Fruit fly (Drosophila melanogaster) whole organism, embryonic: Measurements from ENCODE around the gene CG12818.

Source experiments
- CG10267 ChIP-seq: fragments of 200-800 bp; sonication (Bioruptor generic); optimal IDR thresholded peaks from 2 replicates; lab custom pipeline; 2018; ENCODE audit warnings: missing biosample characterization, mild to moderate bottlenecking, missing genetic modification characterization, moderate library complexity
- CG10321 ChIP-seq: fragments of 200-800 bp; sonication (Bioruptor generic); IDR thresholded peaks from 2 replicates; pipeline ENCODE4 v1.3.6; 2022; ENCODE audit warnings: missing biosample characterization, missing genetic modification characterization
- CG12104 ChIP-seq: fragments of 200-800 bp; sonication (Bioruptor generic); optimal IDR thresholded peaks from 3 replicates; lab custom pipeline; 2016; ENCODE audit warnings: missing biosample characterization, missing genetic modification characterization
- CG12744 ChIP-seq: fragments of 200-800 bp; sonication (Bioruptor generic); optimal IDR thresholded peaks from 2 replicates; lab custom pipeline; 2016; ENCODE audit warnings: missing biosample characterization, missing genetic modification characterization
- CG12769 ChIP-seq: fragments of 200-800 bp; sonication (Bioruptor generic); optimal IDR thresholded peaks from 2 replicates; lab custom pipeline; 2019; ENCODE audit warnings: missing biosample characterization, mild to moderate bottlenecking, missing genetic modification characterization, moderate library complexity
- CG13123 ChIP-seq: fragments of 200-800 bp; sonication (Bioruptor generic); optimal IDR thresholded peaks from 2 replicates; lab custom pipeline; 2016; ENCODE audit warnings: missing biosample characterization, missing genetic modification characterization
- CG13624 ChIP-seq: fragments of 200-800 bp; sonication (Bioruptor generic); optimal IDR thresholded peaks from 2 replicates; lab custom pipeline; 2016; ENCODE audit warnings: missing biosample characterization, missing genetic modification characterization
- CG14014 ChIP-seq: fragments of 200-800 bp; sonication (Bioruptor generic); IDR thresholded peaks from 2 replicates; pipeline ENCODE4 v1.3.6; 2022; ENCODE audit warnings: missing biosample characterization, missing genetic modification characterization
- CG14860 ChIP-seq: fragments of 200-800 bp; sonication (Bioruptor generic); IDR thresholded peaks from 3 replicates; pipeline ENCODE4 v1.3.6; 2022; ENCODE audit warnings: missing biosample characterization, missing genetic modification characterization; ENCODE audit not compliant: partially characterized antibody
- CG15601 ChIP-seq: fragments of 200-800 bp; sonication (Bioruptor generic); optimal IDR thresholded peaks from 3 replicates; lab custom pipeline; 2019; ENCODE audit warnings: missing biosample characterization, mild to moderate bottlenecking, missing genetic modification characterization, moderate library complexity
- CG17361 ChIP-seq: fragments of 200-800 bp; sonication (Bioruptor generic); IDR thresholded peaks from 3 replicates; pipeline ENCODE4 v1.3.6; 2022; ENCODE audit warnings: missing biosample characterization, missing genetic modification characterization
- CG17802 ChIP-seq: fragments of 200-800 bp; sonication (Bioruptor generic); optimal IDR thresholded peaks from 2 replicates; lab custom pipeline; 2018; ENCODE audit warnings: missing biosample characterization, mild to moderate bottlenecking, missing genetic modification characterization, moderate library complexity
- CG1792 ChIP-seq: fragments of 200-800 bp; sonication (Bioruptor generic); optimal IDR thresholded peaks from 2 replicates; lab custom pipeline; 2016; ENCODE audit warnings: missing biosample characterization, missing genetic modification characterization
- CG1832 ChIP-seq: fragments of 200-800 bp; sonication (Bioruptor generic); optimal IDR thresholded peaks from 2 replicates; lab custom pipeline; 2017; ENCODE audit warnings: missing biosample characterization, mild to moderate bottlenecking, missing genetic modification characterization, inconsistent platforms
- CG18599 ChIP-seq: fragments of 200-800 bp; sonication (Bioruptor generic); optimal IDR thresholded peaks from 3 replicates; lab custom pipeline; 2017; ENCODE audit warnings: missing biosample characterization, missing genetic modification characterization, mild to moderate bottlenecking, moderate library complexity, missing genetic modification reagents
- CG30403 ChIP-seq: fragments of 200-800 bp; sonication (Bioruptor generic); optimal IDR thresholded peaks from 3 replicates; lab custom pipeline; 2016; ENCODE audit warnings: missing biosample characterization, missing genetic modification characterization
- CG3163 ChIP-seq: fragments of 200-800 bp; sonication (Bioruptor generic); optimal IDR thresholded peaks from 3 replicates; lab custom pipeline; 2016; ENCODE audit warnings: missing biosample characterization, missing genetic modification characterization
- CG34422 ChIP-seq: fragments of 200-800 bp; sonication (Bioruptor generic); IDR thresholded peaks from 3 replicates; pipeline ENCODE4 v1.3.6; 2022; ENCODE audit warnings: missing biosample characterization, missing genetic modification characterization
- CG7786 ChIP-seq: fragments of 200-800 bp; sonication (Bioruptor generic); optimal IDR thresholded peaks from 2 replicates; lab custom pipeline; 2016; ENCODE audit warnings: missing biosample characterization, missing genetic modification characterization
- Camta ChIP-seq: fragments of 200-800 bp; sonication (Bioruptor generic); optimal IDR thresholded peaks from 2 replicates; lab custom pipeline; 2016; ENCODE audit warnings: missing biosample characterization, missing genetic modification characterization
- Chrac-16 ChIP-seq: fragments of 200-800 bp; sonication (Bioruptor generic); optimal IDR thresholded peaks from 3 replicates; lab custom pipeline; 2016; ENCODE audit warnings: missing biosample characterization, missing genetic modification characterization
- Dbx ChIP-seq: fragments of 200-800 bp; sonication (Bioruptor generic); IDR thresholded peaks from 3 replicates; pipeline ENCODE4 v1.3.6; 2022; ENCODE audit warnings: missing biosample characterization, missing genetic modification characterization
- Deaf1 ChIP-seq: fragments of 200-800 bp; optimal IDR thresholded peaks from 3 replicates; lab custom pipeline; 2019; ENCODE audit warnings: missing biosample characterization, mild to moderate bottlenecking, missing genetic modification characterization, moderate library complexity
- Doc2 ChIP-seq: fragments of 200-800 bp; sonication (Bioruptor generic); IDR thresholded peaks from 2 replicates; pipeline ENCODE4 v1.3.6; 2022; ENCODE audit warnings: missing biosample characterization, missing genetic modification characterization
- E2f2 ChIP-seq: fragments of 200-800 bp; sonication (Bioruptor generic); IDR thresholded peaks from 2 replicates; pipeline ENCODE4 v1.3.6; 2022; ENCODE audit warnings: missing biosample characterization, missing genetic modification characterization
- Fer3 ChIP-seq: fragments of 200-800 bp; sonication (Bioruptor generic); optimal IDR thresholded peaks from 2 replicates; lab custom pipeline; 2018; ENCODE audit warnings: missing biosample characterization, mild to moderate bottlenecking, missing genetic modification characterization, moderate library complexity
- HHEX ChIP-seq: fragments of 200-800 bp; sonication (Bioruptor generic); optimal IDR thresholded peaks from 3 replicates; lab custom pipeline; 2017; ENCODE audit warnings: missing biosample characterization, mild to moderate bottlenecking, missing genetic modification characterization, missing genetic modification reagents
- Hand ChIP-seq: fragments of 200-800 bp; sonication (Bioruptor generic); optimal IDR thresholded peaks from 2 replicates; lab custom pipeline; 2017; ENCODE audit warnings: mild to moderate bottlenecking, missing biosample characterization, missing genetic modification reagents, missing genetic modification characterization
- MBD-R2 ChIP-seq: fragments of 200-800 bp; sonication (Bioruptor generic); IDR thresholded peaks from 2 replicates; pipeline ENCODE4 v1.3.6; 2022; ENCODE audit warnings: missing biosample characterization, missing genetic modification characterization
- Meics ChIP-seq: fragments of 200-800 bp; sonication (Bioruptor generic); optimal IDR thresholded peaks from 2 replicates; lab custom pipeline; 2017; ENCODE audit warnings: missing biosample characterization, mild to moderate bottlenecking, missing genetic modification characterization
- Mrtf ChIP-seq: fragments of 200-800 bp; sonication (Bioruptor generic); IDR thresholded peaks from 3 replicates; pipeline ENCODE4 v1.3.6; 2022; ENCODE audit warnings: missing biosample characterization, missing genetic modification characterization
- Opbp ChIP-seq: fragments of 200-800 bp; sonication (Bioruptor generic); IDR thresholded peaks from 3 replicates; pipeline ENCODE4 v1.3.6; 2022; ENCODE audit warnings: missing biosample characterization, missing genetic modification characterization; ENCODE audit not compliant: partially characterized antibody
- Ravus ChIP-seq: fragments of 200-800 bp; sonication (Bioruptor generic); IDR thresholded peaks from 2 replicates; pipeline ENCODE4 v1.3.6; 2022; ENCODE audit warnings: missing biosample characterization, missing genetic modification characterization
- Sin3A ChIP-seq: fragments of >200 bp; optimal IDR thresholded peaks from 2 replicates; lab custom pipeline; 2018
- Six4 ChIP-seq: fragments of 200-800 bp; sonication (Bioruptor generic); optimal IDR thresholded peaks from 2 replicates; lab custom pipeline; 2016; ENCODE audit warnings: missing biosample characterization, missing genetic modification characterization
- Sry-β ChIP-seq: fragments of 200-800 bp; sonication (Bioruptor generic); optimal IDR thresholded peaks from 2 replicates; lab custom pipeline; 2018; ENCODE audit warnings: missing biosample characterization, mild to moderate bottlenecking, missing genetic modification characterization, moderate library complexity
- ara ChIP-seq: fragments of 200-800 bp; sonication (Bioruptor generic); IDR thresholded peaks from 2 replicates; pipeline ENCODE4 v1.3.6; 2022; ENCODE audit warnings: missing biosample characterization, missing genetic modification characterization
- ato ChIP-seq: fragments of 200-800 bp; sonication (Bioruptor generic); IDR thresholded peaks from 2 replicates; pipeline ENCODE4 v1.3.6; 2022; ENCODE audit warnings: missing biosample characterization, missing genetic modification characterization; ENCODE audit not compliant: partially characterized antibody
- bbx ChIP-seq: fragments of 200-800 bp; sonication (Bioruptor generic); IDR thresholded peaks from 2 replicates; pipeline ENCODE4 v1.3.6; 2022; ENCODE audit warnings: missing biosample characterization, missing genetic modification characterization; ENCODE audit not compliant: partially characterized antibody
- gcm2 ChIP-seq: fragments of 200-800 bp; sonication (Bioruptor generic); optimal IDR thresholded peaks from 2 replicates; lab custom pipeline; 2016; ENCODE audit warnings: missing biosample characterization, missing genetic modification characterization
- gfzf ChIP-seq: fragments of 200-800 bp; sonication (Bioruptor generic); optimal IDR thresholded peaks from 2 replicates; lab custom pipeline; 2016; ENCODE audit warnings: missing biosample characterization, mild to moderate bottlenecking, missing genetic modification characterization, moderate library complexity
- hkb ChIP-seq, 2 experiments: fragments of 200-800 bp in 1 of 2; fragments of >200 bp in 1 of 2; sonication (Bioruptor generic) in 1 of 2; IDR thresholded peaks in 1 of 2; optimal IDR thresholded peaks in 1 of 2; 2 replicates each; pipeline versions ENCODE4 v1.3.6 to Lab custom; 2017 to 2022; ENCODE audit warnings: missing biosample characterization in 1 of 2, missing genetic modification characterization in 1 of 2
- kay ChIP-seq: fragments of 200-800 bp; sonication (Bioruptor generic); optimal IDR thresholded peaks from 2 replicates; lab custom pipeline; 2016; ENCODE audit warnings: missing biosample characterization, missing genetic modification characterization
- klu ChIP-seq: fragments of 200-800 bp; sonication (Bioruptor generic); IDR thresholded peaks from 2 replicates; pipeline ENCODE4 v1.3.6; 2022; ENCODE audit warnings: missing biosample characterization, missing genetic modification characterization
- pfk ChIP-seq: fragments of 200-800 bp; sonication (Bioruptor generic); optimal IDR thresholded peaks from 2 replicates; lab custom pipeline; 2018; ENCODE audit warnings: missing biosample characterization, mild to moderate bottlenecking, missing genetic modification characterization, moderate library complexity
- pho ChIP-seq: fragments of 200-800 bp; sonication (Bioruptor generic); optimal IDR thresholded peaks from 2 replicates; lab custom pipeline; 2016; ENCODE audit warnings: missing biosample characterization, missing genetic modification characterization
- phol ChIP-seq: fragments of 200-800 bp; sonication (Bioruptor generic); optimal IDR thresholded peaks from 3 replicates; lab custom pipeline; 2018; ENCODE audit warnings: missing biosample characterization, mild to moderate bottlenecking, missing genetic modification characterization, moderate library complexity
- repo ChIP-seq: fragments of 200-800 bp; sonication (Bioruptor generic); optimal IDR thresholded peaks from 2 replicates; lab custom pipeline; 2016; ENCODE audit warnings: missing biosample characterization, missing genetic modification characterization
- tap ChIP-seq: fragments of 200-800 bp; optimal IDR thresholded peaks from 3 replicates; lab custom pipeline; 2019; ENCODE audit warnings: missing biosample characterization, mild to moderate bottlenecking, missing genetic modification characterization, moderate library complexity
- trh ChIP-seq: fragments of 200-800 bp; sonication (Bioruptor generic); optimal IDR thresholded peaks from 2 replicates; lab custom pipeline; 2016; ENCODE audit warnings: missing biosample characterization, missing genetic modification characterization
- usp ChIP-seq: fragments of >200 bp; optimal IDR thresholded peaks from 2 replicates; lab custom pipeline; 2017; ENCODE audit warnings: missing biosample characterization, missing genetic modification characterization

The CG12818 gene

dm6 chr3R:10332823-10333263 is 1.5 kb downstream of the CG12818 start, which contains the start of gene sle (continued):
- peak; percentile 57 for TF ChIP-seq CG12744
- no peak for TF ChIP-seq CG13123 (GFP tag; lab: Kevin White, UChicago)
- peak; percentile 38 for TF ChIP-seq CG17802
- TF ChIP-seq E2f2, result peak; percentile 86
- peak; percentile 49; the same call in 2 of the 3 replicates for TF ChIP-seq Opbp
- no peak for TF ChIP-seq CG18599 (GFP tag; lab: Kevin White, UChicago)
- TF ChIP-seq Hand (GFP tag; lab: Kevin White, UChicago), result no peak
- TF ChIP-seq Fer3 (tag; lab: Kevin White, UChicago), result peak; percentile 50
- TF ChIP-seq HHEX (GFP tag; lab: Kevin White, UChicago), result peak; percentile 57
- peak; percentile 64 for TF ChIP-seq CG7786 (GFP tag; lab: Kevin White, UChicago)
- TF ChIP-seq Dbx (GFP tag; lab: Robert Waterston, UW), result peak; percentile 73
- peak; percentile 99 for TF ChIP-seq CG10267 (tag; lab: Kevin White, UChicago)
- TF ChIP-seq Chrac-16 (GFP tag; lab: Kevin White, UChicago), result peak; percentile 26
- peak; percentile 33 for TF ChIP-seq gfzf
- TF ChIP-seq Camta (GFP tag; lab: Kevin White, UChicago), result peak; percentile 51
- TF ChIP-seq CG10321, result no peak
- TF ChIP-seq CG1832 (GFP tag; lab: Kevin White, UChicago), result no peak
- peak; percentile 66 for TF ChIP-seq CG30403 (GFP tag; lab: Kevin White, UChicago)
- no peak for TF ChIP-seq Ravus (GFP tag; lab: Robert Waterston, UW)
- TF ChIP-seq CG1792 (GFP tag; lab: Kevin White, UChicago), result peak; percentile 18
- TF ChIP-seq hkb (optimal IDR thresholded peaks at IDR 0.05; lab: Kevin White, UChicago), result peak; percentile 30
- peak; percentile 51; the same call in 1 of the 2 replicates for TF ChIP-seq hkb (GFP tag; IDR thresholded peaks at IDR 0.05; lab: Robert Waterston, UW)
- TF ChIP-seq CG17361 (GFP tag; lab: Robert Waterston, UW), result peak; percentile 76
- TF ChIP-seq ara (GFP tag; lab: Robert Waterston, UW), result peak; percentile 41; the same call in 1 of the 2 replicates
- TF ChIP-seq CG12769 (tag; lab: Kevin White, UChicago), result no peak
- TF ChIP-seq repo (GFP tag; lab: Kevin White, UChicago), result peak; percentile 42
- TF ChIP-seq pfk (GFP tag; lab: Kevin White, UChicago), result no peak
- peak; percentile 19 for TF ChIP-seq gcm2 (GFP tag; lab: Kevin White, UChicago)
- TF ChIP-seq CG34422 (GFP tag; lab: Robert Waterston, UW), result peak; percentile 42; the same call in 1 of the 3 replicates
- TF ChIP-seq Deaf1, result no peak
- peak; percentile 93 for TF ChIP-seq Sin3A (lab: Kevin White, UChicago)
- TF ChIP-seq Six4 (GFP tag; lab: Kevin White, UChicago), result peak; percentile 9
- TF ChIP-seq klu (GFP tag; lab: Robert Waterston, UW), result no peak
- TF ChIP-seq CG14014 (GFP tag; lab: Robert Waterston, UW), result no peak
- no peak for TF ChIP-seq tap (tag; lab: Kevin White, UChicago)
- peak; percentile 11 for TF ChIP-seq CG12104
- TF ChIP-seq CG3163, result peak; percentile 39
- TF ChIP-seq Mrtf (GFP tag; lab: Robert Waterston, UW), result no peak
- TF ChIP-seq Sry-β (GFP tag; lab: Kevin White, UChicago), result no peak
- peak; percentile 67 for TF ChIP-seq phol (tag; lab: Kevin White, UChicago)
- peak; percentile 65; the same call in 2 of the 3 replicates for TF ChIP-seq CG14860
- peak; percentile 65 for TF ChIP-seq pho (GFP tag; lab: Kevin White, UChicago)
- TF ChIP-seq usp (GFP tag; lab: Kevin White, UChicago), result no peak
- TF ChIP-seq trh, result no peak
- peak; percentile 64 for TF ChIP-seq CG13624 (GFP tag; lab: Kevin White, UChicago)
- peak; percentile 67 for TF ChIP-seq MBD-R2 (GFP tag; lab: Robert Waterston, UW)
- TF ChIP-seq Doc2 (GFP tag; lab: Robert Waterston, UW), result no peak
- TF ChIP-seq kay (GFP tag; lab: Kevin White, UChicago), result no peak
- TF ChIP-seq ato (GFP tag; lab: Robert Waterston, UW), result no peak
- no peak for TF ChIP-seq CG15601 (tag; lab: Kevin White, UChicago)
- peak; percentile 43 for TF ChIP-seq Meics
- peak; percentile 53 for TF ChIP-seq bbx (GFP tag; lab: Robert Waterston, UW)
